Fruit fly (Drosophila melanogaster): ENCODE measurements around the gene ppk28.

DNA sequence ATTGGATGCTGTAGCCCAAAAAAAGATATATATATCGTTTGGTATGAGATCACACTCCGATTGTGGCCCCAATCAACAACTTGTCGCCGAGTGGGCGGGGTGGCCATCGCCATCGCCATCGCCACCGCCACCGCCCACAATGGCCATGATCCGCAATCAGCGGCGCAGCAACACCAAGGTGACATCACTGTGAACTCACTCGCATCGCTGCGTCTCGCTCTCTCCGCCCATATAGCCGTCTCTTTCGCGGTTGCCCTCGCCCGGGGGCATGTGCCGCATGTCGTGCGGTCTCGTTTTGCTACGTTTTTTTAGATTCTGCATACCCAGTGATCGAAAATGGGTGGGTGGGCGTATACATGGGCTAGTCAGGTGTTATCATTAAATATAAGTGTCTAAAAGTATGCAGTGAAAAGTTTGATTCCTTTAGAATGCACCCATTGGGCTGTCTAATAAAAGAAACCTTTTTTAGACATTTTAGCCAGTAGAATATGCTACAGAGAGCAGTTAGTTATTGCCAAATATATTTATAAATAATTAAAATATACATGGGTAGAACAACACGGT is 38.9 kb upstream of the ppk28 start:
- TF ChIP-seq CG8478 (optimal IDR thresholded peaks at IDR 0.05) (no peak), CTCF (optimal IDR thresholded peaks at IDR 0.05) (no peak)
